Fruit fly (Drosophila melanogaster) whole organism, embryonic: ENCODE data around the gene haf.

Source experiments
- CG10543 ChIP-seq: fragments of 200-800 bp; sonication (Bioruptor generic); optimal IDR thresholded peaks from 3 replicates; lab custom pipeline; 2017; ENCODE audit warnings: missing biosample characterization, mild to moderate bottlenecking, missing genetic modification characterization, moderate library complexity
- CG10565 ChIP-seq: fragments of 200-800 bp; sonication (Bioruptor generic); optimal IDR thresholded peaks from 3 replicates; lab custom pipeline; 2016; ENCODE audit warnings: missing biosample characterization, mild to moderate bottlenecking, missing genetic modification characterization
- CG11085 ChIP-seq: fragments of 200-800 bp; sonication (Bioruptor generic); IDR thresholded peaks from 2 replicates; pipeline ENCODE4 v1.3.6; 2022; ENCODE audit warnings: missing biosample characterization, missing genetic modification characterization
- CG11456 ChIP-seq: fragments of 200-800 bp; sonication (Bioruptor generic); IDR thresholded peaks from 3 replicates; pipeline ENCODE4 v1.3.6; 2022; ENCODE audit warnings: missing biosample characterization, missing genetic modification characterization
- CG13424 ChIP-seq: fragments of 200-800 bp; sonication (Bioruptor generic); optimal IDR thresholded peaks from 2 replicates; lab custom pipeline; 2019; ENCODE audit warnings: missing biosample characterization, mild to moderate bottlenecking, missing genetic modification characterization, moderate library complexity
- CG13894 ChIP-seq: fragments of 200-800 bp; sonication (Bioruptor generic); optimal IDR thresholded peaks from 3 replicates; lab custom pipeline; 2018; ENCODE audit warnings: missing biosample characterization, mild to moderate bottlenecking, missing genetic modification characterization, moderate library complexity
- CG14441 ChIP-seq: fragments of 200-800 bp; sonication (Bioruptor generic); IDR thresholded peaks from 2 replicates; pipeline ENCODE4 v1.3.6; 2022; ENCODE audit warnings: missing biosample characterization, missing genetic modification characterization
- CG14667 ChIP-seq: fragments of 200-800 bp; sonication (Bioruptor generic); IDR thresholded peaks from 2 replicates; pipeline ENCODE4 v1.3.6; 2022; ENCODE audit warnings: missing biosample characterization, missing genetic modification characterization
- CG14965 ChIP-seq: fragments of 200-800 bp; sonication (Bioruptor generic); optimal IDR thresholded peaks from 2 replicates; lab custom pipeline; 2016; ENCODE audit warnings: missing biosample characterization, missing genetic modification characterization, borderline replicate concordance
- CG1602 ChIP-seq: fragments of 200-800 bp; sonication (Bioruptor generic); optimal IDR thresholded peaks from 3 replicates; lab custom pipeline; 2016; ENCODE audit warnings: missing biosample characterization, missing genetic modification characterization
- CG1792 ChIP-seq: fragments of 200-800 bp; sonication (Bioruptor generic); optimal IDR thresholded peaks from 2 replicates; lab custom pipeline; 2016; ENCODE audit warnings: missing biosample characterization, missing genetic modification characterization
- CG32532 ChIP-seq: fragments of 200-800 bp; sonication (Bioruptor generic); IDR thresholded peaks from 2 replicates; pipeline ENCODE4 v1.3.6; 2022; ENCODE audit warnings: missing biosample characterization, missing genetic modification characterization
- CG32772 ChIP-seq: fragments of 200-800 bp; sonication (Bioruptor generic); IDR thresholded peaks from 2 replicates; pipeline ENCODE4 v1.3.6; 2022; ENCODE audit warnings: missing biosample characterization, missing genetic modification characterization
- CG3726 ChIP-seq: fragments of 200-800 bp; sonication (Bioruptor generic); IDR thresholded peaks from 3 replicates; pipeline ENCODE4, ENCODE4 v1.3.6; 2022; ENCODE audit warnings: missing biosample characterization, missing genetic modification characterization
- CG4328 ChIP-seq: fragments of 200-800 bp; sonication (Bioruptor generic); optimal IDR thresholded peaks from 3 replicates; lab custom pipeline; 2017; ENCODE audit warnings: missing biosample characterization, missing genetic modification reagents, missing genetic modification characterization
- CG5245 ChIP-seq: fragments of 200-800 bp; sonication (Bioruptor generic); optimal IDR thresholded peaks from 3 replicates; lab custom pipeline; 2016; ENCODE audit warnings: missing biosample characterization, missing genetic modification characterization
- CG6254 ChIP-seq: fragments of 200-800 bp; sonication (Bioruptor generic); optimal IDR thresholded peaks from 3 replicates; lab custom pipeline; 2017; ENCODE audit warnings: mild to moderate bottlenecking, missing biosample characterization, missing genetic modification reagents, missing genetic modification characterization
- CG7786 ChIP-seq: fragments of 200-800 bp; sonication (Bioruptor generic); optimal IDR thresholded peaks from 2 replicates; lab custom pipeline; 2016; ENCODE audit warnings: missing biosample characterization, missing genetic modification characterization
- CG7839 ChIP-seq: fragments of 200-800 bp; sonication (Bioruptor generic); optimal IDR thresholded peaks from 3 replicates; lab custom pipeline; 2018; ENCODE audit warnings: missing biosample characterization, mild to moderate bottlenecking, missing genetic modification characterization, moderate library complexity
- Camta ChIP-seq: fragments of 200-800 bp; sonication (Bioruptor generic); optimal IDR thresholded peaks from 2 replicates; lab custom pipeline; 2016; ENCODE audit warnings: missing biosample characterization, missing genetic modification characterization
- CoRest ChIP-seq: fragments of 200-800 bp; sonication (Bioruptor generic); optimal IDR thresholded peaks from 3 replicates; lab custom pipeline; 2018; ENCODE audit warnings: missing biosample characterization, mild to moderate bottlenecking, missing genetic modification characterization, moderate library complexity
- Doc3 ChIP-seq: fragments of 200-800 bp; sonication (Bioruptor generic); IDR thresholded peaks from 3 replicates; pipeline ENCODE4 v1.3.6; 2022; ENCODE audit warnings: missing biosample characterization, missing genetic modification characterization; ENCODE audit not compliant: partially characterized antibody
- H2.0 ChIP-seq: fragments of 200-800 bp; sonication (Bioruptor generic); IDR thresholded peaks from 2 replicates; pipeline ENCODE4 v1.3.6; 2022; ENCODE audit warnings: missing biosample characterization, missing genetic modification characterization
- HHEX ChIP-seq: fragments of 200-800 bp; sonication (Bioruptor generic); optimal IDR thresholded peaks from 3 replicates; lab custom pipeline; 2017; ENCODE audit warnings: missing biosample characterization, mild to moderate bottlenecking, missing genetic modification characterization, missing genetic modification reagents
- Kr ChIP-seq: fragments of 200-800 bp; sonication (Bioruptor generic); optimal IDR thresholded peaks from 2 replicates; lab custom pipeline; 2017; ENCODE audit warnings: missing biosample characterization, mild to moderate bottlenecking, missing genetic modification characterization
- NFAT ChIP-seq: fragments of 200-800 bp; sonication (Bioruptor generic); IDR thresholded peaks from 2 replicates; pipeline ENCODE4 v1.3.6; 2022; ENCODE audit warnings: missing biosample characterization, missing genetic modification characterization
- Nf-YA ChIP-seq: fragments of 200-800 bp; sonication (Bioruptor generic); IDR thresholded peaks from 2 replicates; pipeline ENCODE4 v1.3.6; 2022; ENCODE audit warnings: missing biosample characterization, missing genetic modification characterization
- Scr ChIP-seq: fragments of 200-800 bp; sonication (Bioruptor generic); IDR thresholded peaks from 2 replicates; pipeline ENCODE4 v1.3.6; 2022; ENCODE audit warnings: missing biosample characterization, missing genetic modification characterization; ENCODE audit not compliant: partially characterized antibody
- aop ChIP-seq: fragments of 200-800 bp; sonication (Bioruptor generic); IDR thresholded peaks from 2 replicates; pipeline ENCODE4 v1.3.6; 2022; ENCODE audit warnings: missing biosample characterization, missing genetic modification characterization
- ase ChIP-seq: fragments of 200-800 bp; sonication (Bioruptor generic); IDR thresholded peaks from 3 replicates; pipeline ENCODE4 v1.3.6; 2022; ENCODE audit warnings: missing biosample characterization, missing genetic modification characterization
- caup ChIP-seq: fragments of 200-800 bp; sonication (Bioruptor generic); optimal IDR thresholded peaks from 3 replicates; lab custom pipeline; 2017; ENCODE audit warnings: missing biosample characterization, mild to moderate bottlenecking, missing genetic modification characterization, moderate library complexity; ENCODE audit not compliant: severe bottlenecking
- dmrt11E ChIP-seq: fragments of 200-800 bp; sonication (Bioruptor generic); optimal IDR thresholded peaks from 3 replicates; lab custom pipeline; 2018; ENCODE audit warnings: missing biosample characterization, mild to moderate bottlenecking, missing genetic modification characterization, moderate library complexity
- gce ChIP-seq: fragments of 200-800 bp; sonication (Bioruptor generic); IDR thresholded peaks from 3 replicates; pipeline ENCODE4 v1.3.6; 2022; ENCODE audit warnings: missing biosample characterization, missing genetic modification characterization
- ham ChIP-seq: fragments of 200-800 bp; sonication (Bioruptor generic); IDR thresholded peaks from 2 replicates; pipeline ENCODE4 v1.3.6; 2022; ENCODE audit warnings: missing biosample characterization, missing genetic modification characterization
- hth ChIP-seq: fragments of >200 bp; optimal IDR thresholded peaks from 2 replicates; lab custom pipeline; 2017; ENCODE audit warnings: inconsistent platforms
- kay ChIP-seq: fragments of 200-800 bp; sonication (Bioruptor generic); optimal IDR thresholded peaks from 2 replicates; lab custom pipeline; 2016; ENCODE audit warnings: missing biosample characterization, missing genetic modification characterization
- ken ChIP-seq: fragments of 200-800 bp; sonication (Bioruptor generic); IDR thresholded peaks from 3 replicates; pipeline ENCODE4 v1.3.6; 2022; ENCODE audit warnings: missing biosample characterization, missing genetic modification characterization
- lilli ChIP-seq: fragments of 200-800 bp; sonication (Bioruptor generic); optimal IDR thresholded peaks from 3 replicates; lab custom pipeline; 2016; ENCODE audit warnings: missing biosample characterization, missing genetic modification characterization
- lov ChIP-seq, 2 experiments: fragments of 200-800 bp in 1 of 2; fragments of >200 bp in 1 of 2; sonication (Bioruptor generic) in 1 of 2; IDR thresholded peaks in 1 of 2; optimal IDR thresholded peaks in 1 of 2; 2 replicates in 1 of 2; 3 replicates in 1 of 2; pipeline versions ENCODE4 v1.3.6 to Lab custom; 2017 to 2022; ENCODE audit warnings: missing biosample characterization in 1 of 2, missing genetic modification characterization in 1 of 2
- pnt ChIP-seq: fragments of 200-800 bp; sonication (Bioruptor generic); optimal IDR thresholded peaks from 3 replicates; lab custom pipeline; 2016; ENCODE audit warnings: missing biosample characterization, missing genetic modification characterization
- pzg ChIP-seq: fragments of 200-800 bp; sonication (Bioruptor generic); optimal IDR thresholded peaks from 3 replicates; lab custom pipeline; 2018; ENCODE audit warnings: missing biosample characterization, mild to moderate bottlenecking, missing genetic modification characterization, moderate library complexity
- ranshi ChIP-seq: fragments of 200-800 bp; sonication (Bioruptor generic); IDR thresholded peaks from 2 replicates; pipeline ENCODE4 v1.3.6; 2022; ENCODE audit warnings: missing biosample characterization, missing genetic modification characterization
- salm ChIP-seq: fragments of 200-800 bp; sonication (Bioruptor generic); optimal IDR thresholded peaks from 2 replicates; lab custom pipeline; 2018; ENCODE audit warnings: missing biosample characterization, mild to moderate bottlenecking, missing genetic modification characterization
- schlank ChIP-seq: fragments of 200-800 bp; sonication (Bioruptor generic); optimal IDR thresholded peaks from 2 replicates; lab custom pipeline; 2018; ENCODE audit warnings: missing biosample characterization, mild to moderate bottlenecking, missing genetic modification characterization
- sim ChIP-seq: fragments of 200-800 bp; sonication (Bioruptor generic); IDR thresholded peaks from 2 replicates; pipeline ENCODE4 v1.3.6; 2022; ENCODE audit warnings: missing biosample characterization, missing genetic modification characterization
- sna ChIP-seq: fragments of 200-800 bp; sonication (Bioruptor generic); IDR thresholded peaks from 2 replicates; pipeline ENCODE4 v1.3.6; 2022; ENCODE audit warnings: missing biosample characterization, missing genetic modification characterization; ENCODE audit not compliant: partially characterized antibody
- so ChIP-seq: fragments of 200-800 bp; sonication (Bioruptor generic); IDR thresholded peaks from 3 replicates; pipeline ENCODE4 v1.3.6; 2022; ENCODE audit warnings: missing biosample characterization, missing genetic modification characterization
- tap ChIP-seq: fragments of 200-800 bp; optimal IDR thresholded peaks from 3 replicates; lab custom pipeline; 2019; ENCODE audit warnings: missing biosample characterization, mild to moderate bottlenecking, missing genetic modification characterization, moderate library complexity
- zen ChIP-seq: fragments of 200-800 bp; sonication (Bioruptor generic); optimal IDR thresholded peaks from 3 replicates; lab custom pipeline; 2018; ENCODE audit warnings: missing biosample characterization, mild to moderate bottlenecking, missing genetic modification characterization, moderate library complexity
- zfh1 ChIP-seq: fragments of 200-800 bp; sonication (Bioruptor generic); IDR thresholded peaks from 3 replicates; pipeline ENCODE4 v1.3.6; 2022; ENCODE audit warnings: missing biosample characterization, missing genetic modification characterization

The haf gene

dm6 chr2L:1620797-1621196 is 65.9 kb downstream of the haf start (continued):
- TF ChIP-seq CG14667 (GFP tag; lab: Robert Waterston, UW) (peak; percentile 14; the same call in 1 of the 2 replicates), ase (GFP tag; lab: Robert Waterston, UW) (peak; percentile 41; the same call in 1 of the 3 replicates), lilli (GFP tag; lab: Kevin White, UChicago) (peak; percentile 58), Camta (GFP tag; lab: Kevin White, UChicago) (no peak), CG7839 (tag; lab: Kevin White, UChicago) (peak; percentile 76), CG32772 (GFP tag; lab: Robert Waterston, UW) (peak; percentile 58; the same call in 1 of the 2 replicates), Kr (no peak), ham (GFP tag; lab: Robert Waterston, UW) (no peak), CG3726 (GFP tag; lab: Robert Waterston, UW) (peak; percentile 46; the same call in 1 of the 3 replicates), NFAT (GFP tag; lab: Robert Waterston, UW) (no peak), CG5245 (no peak), Nf-YA (GFP tag; lab: Robert Waterston, UW) (peak; percentile 48; the same call in 1 of the 2 replicates), tap (tag; lab: Kevin White, UChicago) (peak; percentile 29), ken (peak; percentile 78), CG7786 (GFP tag; lab: Kevin White, UChicago) (peak; percentile 65), kay (no peak), dmrt11E (no peak), schlank (peak; percentile 25), CG4328 (GFP tag; lab: Kevin White, UChicago) (peak; percentile 10), sna (GFP tag; lab: Robert Waterston, UW) (no peak), CG14441 (GFP tag; lab: Robert Waterston, UW) (peak; percentile 62), CG10543 (GFP tag; lab: Kevin White, UChicago) (peak; percentile 72), zen (no peak), CG32532 (GFP tag; lab: Robert Waterston, UW) (peak; percentile 64), pzg (no peak), ranshi (GFP tag; lab: Robert Waterston, UW) (peak; percentile 80), CG1602 (peak; percentile 38), caup (GFP tag; lab: Kevin White, UChicago) (peak; percentile 75), zfh1 (peak; percentile 67; the same call in 2 of the 3 replicates), so (GFP tag; lab: Robert Waterston, UW) (no peak; the same call in 1 of the 3 replicates), CG14965 (GFP tag; lab: Kevin White, UChicago) (no peak), CG10565 (GFP tag; lab: Kevin White, UChicago) (no peak), CG6254 (GFP tag; lab: Kevin White, UChicago) (no peak), pnt (GFP tag; lab: Kevin White, UChicago) (peak; percentile 40), CG11085 (GFP tag; lab: Robert Waterston, UW) (peak; percentile 57), sim (GFP tag; lab: Robert Waterston, UW) (no peak), CG13424 (tag; lab: Kevin White, UChicago) (peak; percentile 72), hth (lab: Kevin White, UChicago) (no peak), Scr (GFP tag; lab: Robert Waterston, UW) (no peak), CoRest (tag; lab: Kevin White, UChicago) (peak; percentile 68), lov (optimal IDR thresholded peaks at IDR 0.05; lab: Kevin White, UChicago) (no peak), lov (GFP tag; IDR thresholded peaks at IDR 0.05; lab: Robert Waterston, UW) (no peak), H2.0 (GFP tag; lab: Robert Waterston, UW) (peak; percentile 48), gce (GFP tag; lab: Robert Waterston, UW) (0 out of 3 replicates have a peak, but pooled peaks have one; percentile 41), aop (GFP tag; lab: Robert Waterston, UW) (no peak), salm (tag; lab: Kevin White, UChicago) (peak; percentile 53), CG11456 (GFP tag; lab: Robert Waterston, UW) (peak; percentile 75), Doc3 (GFP tag; lab: Robert Waterston, UW) (no peak), HHEX (GFP tag; lab: Kevin White, UChicago) (peak; percentile 54), CG13894 (peak; percentile 66), CG1792 (peak; percentile 3)
